Fruit fly (Drosophila melanogaster) whole organism, embryonic: Measurements from ENCODE around the gene RpS28b.
A peak's percentile ranks its signal among the peaks of the same experiment; 100 is the strongest.

Experiments used
- ATbp ChIP-seq: fragments of 200-800 bp; sonication (Bioruptor generic); optimal IDR thresholded peaks from 2 replicates; lab custom pipeline; 2017; ENCODE audit warnings: missing biosample characterization, mild to moderate bottlenecking, missing genetic modification characterization, missing genetic modification reagents
- Abd-B ChIP-seq: fragments of 200-800 bp; sonication (Bioruptor generic); optimal IDR thresholded peaks from 2 replicates; lab custom pipeline; 2018; ENCODE audit warnings: missing biosample characterization, mild to moderate bottlenecking, missing genetic modification characterization, moderate library complexity
- Ada2b ChIP-seq: fragments of 200-800 bp; sonication (Bioruptor generic); IDR thresholded peaks from 2 replicates; pipeline ENCODE4 v1.3.6; 2022; ENCODE audit warnings: missing biosample characterization, missing genetic modification characterization
- Bdp1 ChIP-seq: fragments of 200-800 bp; sonication (Bioruptor generic); optimal IDR thresholded peaks from 3 replicates; lab custom pipeline; 2016; ENCODE audit warnings: missing biosample characterization, missing genetic modification characterization
- CG10366 ChIP-seq: fragments of 200-800 bp; sonication (Bioruptor generic); IDR thresholded peaks from 2 replicates; pipeline ENCODE4 v1.3.6; 2022; ENCODE audit warnings: missing biosample characterization, missing genetic modification characterization
- CG12659 ChIP-seq: fragments of 200-800 bp; sonication (Bioruptor generic); optimal IDR thresholded peaks from 3 replicates; lab custom pipeline; 2017; ENCODE audit warnings: mild to moderate bottlenecking, missing biosample characterization, missing genetic modification reagents, missing genetic modification characterization
- CG13287 ChIP-seq: fragments of 200-800 bp; sonication (Bioruptor generic); IDR thresholded peaks from 2 replicates; pipeline ENCODE4 v1.3.6; 2022; ENCODE audit warnings: missing biosample characterization, missing genetic modification characterization; ENCODE audit not compliant: partially characterized antibody
- CG13894 ChIP-seq: fragments of 200-800 bp; sonication (Bioruptor generic); optimal IDR thresholded peaks from 3 replicates; lab custom pipeline; 2018; ENCODE audit warnings: missing biosample characterization, mild to moderate bottlenecking, missing genetic modification characterization, moderate library complexity
- CG14667 ChIP-seq: fragments of 200-800 bp; sonication (Bioruptor generic); IDR thresholded peaks from 2 replicates; pipeline ENCODE4 v1.3.6; 2022; ENCODE audit warnings: missing biosample characterization, missing genetic modification characterization
- CG17361 ChIP-seq: fragments of 200-800 bp; sonication (Bioruptor generic); IDR thresholded peaks from 3 replicates; pipeline ENCODE4 v1.3.6; 2022; ENCODE audit warnings: missing biosample characterization, missing genetic modification characterization
- CG18476 ChIP-seq: fragments of 200-800 bp; sonication (Bioruptor generic); optimal IDR thresholded peaks from 2 replicates; lab custom pipeline; 2016; ENCODE audit warnings: missing biosample characterization, mild to moderate bottlenecking, missing genetic modification characterization
- CG31224 ChIP-seq: fragments of 200-800 bp; sonication (Bioruptor generic); IDR thresholded peaks from 2 replicates; pipeline ENCODE4 v1.3.6; 2022; ENCODE audit warnings: missing biosample characterization, missing genetic modification characterization
- CG3163 ChIP-seq: fragments of 200-800 bp; sonication (Bioruptor generic); optimal IDR thresholded peaks from 3 replicates; lab custom pipeline; 2016; ENCODE audit warnings: missing biosample characterization, missing genetic modification characterization
- CG33557 ChIP-seq: fragments of 200-800 bp; sonication (Bioruptor generic); optimal IDR thresholded peaks from 2 replicates; lab custom pipeline; 2019; ENCODE audit warnings: missing biosample characterization, mild to moderate bottlenecking, missing genetic modification characterization, moderate library complexity
- CG5245 ChIP-seq: fragments of 200-800 bp; sonication (Bioruptor generic); optimal IDR thresholded peaks from 3 replicates; lab custom pipeline; 2016; ENCODE audit warnings: missing biosample characterization, missing genetic modification characterization
- CG6854 ChIP-seq: fragments of 200-800 bp; sonication (Bioruptor generic); optimal IDR thresholded peaks from 3 replicates; lab custom pipeline; 2017; ENCODE audit warnings: missing biosample characterization, mild to moderate bottlenecking, missing genetic modification characterization
- CG7839 ChIP-seq: fragments of 200-800 bp; sonication (Bioruptor generic); optimal IDR thresholded peaks from 3 replicates; lab custom pipeline; 2018; ENCODE audit warnings: missing biosample characterization, mild to moderate bottlenecking, missing genetic modification characterization, moderate library complexity
- Deaf1 ChIP-seq: fragments of 200-800 bp; optimal IDR thresholded peaks from 3 replicates; lab custom pipeline; 2019; ENCODE audit warnings: missing biosample characterization, mild to moderate bottlenecking, missing genetic modification characterization, moderate library complexity
- H2.0 ChIP-seq: fragments of 200-800 bp; sonication (Bioruptor generic); IDR thresholded peaks from 2 replicates; pipeline ENCODE4 v1.3.6; 2022; ENCODE audit warnings: missing biosample characterization, missing genetic modification characterization
- HLH4C ChIP-seq: fragments of 200-800 bp; sonication (Bioruptor generic); IDR thresholded peaks from 3 replicates; pipeline ENCODE4 v1.3.6; 2022; ENCODE audit warnings: missing biosample characterization, missing genetic modification characterization; ENCODE audit not compliant: partially characterized antibody
- Jarid2 ChIP-seq: fragments of 200-800 bp; sonication (Bioruptor generic); optimal IDR thresholded peaks from 3 replicates; lab custom pipeline; 2017; ENCODE audit warnings: mild to moderate bottlenecking, missing biosample characterization, missing genetic modification reagents, missing genetic modification characterization
- Lim3 ChIP-seq: fragments of 200-800 bp; sonication (Bioruptor generic); IDR thresholded peaks from 2 replicates; pipeline ENCODE4 v1.3.6; 2022; ENCODE audit warnings: missing biosample characterization, missing genetic modification characterization
- MBD-R2 ChIP-seq: fragments of 200-800 bp; sonication (Bioruptor generic); IDR thresholded peaks from 2 replicates; pipeline ENCODE4 v1.3.6; 2022; ENCODE audit warnings: missing biosample characterization, missing genetic modification characterization
- Poxn ChIP-seq: fragments of 200-800 bp; sonication (Bioruptor generic); IDR thresholded peaks from 2 replicates; pipeline ENCODE4 v1.3.6; 2022; ENCODE audit warnings: missing biosample characterization, missing genetic modification characterization
- Stat92E ChIP-seq, 3 experiments: fragments of >200 bp in 2 of 3; fragments of 200-800 bp in 1 of 3; sonication (Bioruptor generic) in 1 of 3; optimal IDR thresholded peaks; 2 replicates each; lab custom pipeline; 2017 to 2019; ENCODE audit warnings: missing biosample characterization in 3 of 3, missing genetic modification characterization in 3 of 3, mild to moderate bottlenecking in 1 of 3, moderate library complexity in 1 of 3
- ac ChIP-seq: fragments of 200-800 bp; sonication (Bioruptor generic); optimal IDR thresholded peaks from 3 replicates; lab custom pipeline; 2017; ENCODE audit warnings: missing biosample characterization, mild to moderate bottlenecking, missing genetic modification characterization
- amos ChIP-seq: fragments of 200-800 bp; sonication (Bioruptor generic); IDR thresholded peaks from 2 replicates; pipeline ENCODE4 v1.3.6; 2022; ENCODE audit warnings: missing biosample characterization, missing genetic modification characterization; ENCODE audit not compliant: partially characterized antibody
- bab2 ChIP-seq: fragments of 200-800 bp; sonication (Bioruptor generic); optimal IDR thresholded peaks from 2 replicates; lab custom pipeline; 2016; ENCODE audit warnings: missing biosample characterization, missing genetic modification characterization
- cg ChIP-seq: fragments of 200-800 bp; sonication (Bioruptor generic); optimal IDR thresholded peaks from 3 replicates; lab custom pipeline; 2019; ENCODE audit warnings: missing biosample characterization, mild to moderate bottlenecking, missing genetic modification characterization, moderate library complexity
- chif ChIP-seq, 2 experiments: fragments of 200-800 bp; sonication (Bioruptor generic); optimal IDR thresholded peaks; 3 replicates each; lab custom pipeline; 2016; ENCODE audit warnings: missing biosample characterization in 2 of 2, missing genetic modification characterization in 2 of 2
- chn ChIP-seq: fragments of 200-800 bp; sonication (Bioruptor generic); optimal IDR thresholded peaks from 2 replicates; lab custom pipeline; 2016; ENCODE audit warnings: missing biosample characterization, missing genetic modification characterization
- ci ChIP-seq: fragments of 200-800 bp; sonication (Bioruptor generic); IDR thresholded peaks from 3 replicates; pipeline ENCODE4 v1.3.6; 2022; ENCODE audit warnings: missing biosample characterization, missing genetic modification characterization
- emc ChIP-seq: fragments of 200-800 bp; sonication (Bioruptor generic); optimal IDR thresholded peaks from 2 replicates; lab custom pipeline; 2016; ENCODE audit warnings: missing biosample characterization, missing genetic modification characterization
- ewg ChIP-seq: fragments of 200-800 bp; sonication (Bioruptor generic); optimal IDR thresholded peaks from 3 replicates; lab custom pipeline; 2017; ENCODE audit warnings: mild to moderate bottlenecking, missing biosample characterization, missing genetic modification reagents, missing genetic modification characterization
- gcm ChIP-seq: fragments of 200-800 bp; sonication (Bioruptor generic); optimal IDR thresholded peaks from 2 replicates; lab custom pipeline; 2019; ENCODE audit warnings: missing biosample characterization, mild to moderate bottlenecking, missing genetic modification characterization, moderate library complexity
- gro ChIP-seq: fragments of 200-800 bp; sonication (Bioruptor generic); optimal IDR thresholded peaks from 2 replicates; lab custom pipeline; 2016; ENCODE audit warnings: missing biosample characterization, missing genetic modification characterization
- inv ChIP-seq: fragments of 200-800 bp; sonication (Bioruptor generic); IDR thresholded peaks from 2 replicates; pipeline ENCODE4 v1.3.6; 2022; ENCODE audit warnings: missing biosample characterization, missing genetic modification characterization; ENCODE audit not compliant: partially characterized antibody
- klu ChIP-seq: fragments of 200-800 bp; sonication (Bioruptor generic); IDR thresholded peaks from 2 replicates; pipeline ENCODE4 v1.3.6; 2022; ENCODE audit warnings: missing biosample characterization, missing genetic modification characterization
- maf-S ChIP-seq: fragments of 200-800 bp; sonication (Bioruptor generic); optimal IDR thresholded peaks from 2 replicates; lab custom pipeline; 2016; ENCODE audit warnings: missing biosample characterization, missing genetic modification characterization
- pb ChIP-seq: fragments of 200-800 bp; sonication (Bioruptor generic); optimal IDR thresholded peaks from 3 replicates; lab custom pipeline; 2016; ENCODE audit warnings: missing biosample characterization, missing genetic modification characterization
- peb ChIP-seq: fragments of 200-800 bp; sonication (Bioruptor generic); IDR thresholded peaks from 2 replicates; pipeline ENCODE4 v1.3.6; 2022; ENCODE audit warnings: missing biosample characterization, missing genetic modification characterization
- phol ChIP-seq: fragments of 200-800 bp; sonication (Bioruptor generic); optimal IDR thresholded peaks from 3 replicates; lab custom pipeline; 2018; ENCODE audit warnings: missing biosample characterization, mild to moderate bottlenecking, missing genetic modification characterization, moderate library complexity
- ro ChIP-seq: fragments of 200-800 bp; sonication (Bioruptor generic); IDR thresholded peaks from 2 replicates; pipeline ENCODE4 v1.3.6; 2022; ENCODE audit warnings: missing biosample characterization, missing genetic modification characterization
- sima ChIP-seq: fragments of 200-800 bp; sonication (Bioruptor generic); optimal IDR thresholded peaks from 2 replicates; lab custom pipeline; 2016; ENCODE audit warnings: missing biosample characterization, missing genetic modification characterization
- slbo ChIP-seq: fragments of 200-800 bp; sonication (Bioruptor generic); IDR thresholded peaks from 2 replicates; pipeline ENCODE4 v1.3.6; 2022; ENCODE audit warnings: missing biosample characterization, missing genetic modification characterization
- tna ChIP-seq: fragments of 200-800 bp; sonication (Bioruptor generic); IDR thresholded peaks from 2 replicates; pipeline ENCODE4 v1.3.6; 2022; ENCODE audit warnings: missing biosample characterization, missing genetic modification characterization; ENCODE audit not compliant: partially characterized antibody
- toy ChIP-seq: fragments of 200-800 bp; sonication (Bioruptor generic); IDR thresholded peaks from 2 replicates; pipeline ENCODE4 v1.3.6; 2022; ENCODE audit warnings: missing biosample characterization, missing genetic modification characterization
- ttk ChIP-seq: fragments of 200-800 bp; sonication (Bioruptor generic); IDR thresholded peaks from 2 replicates; pipeline ENCODE4 v2.1.2; 2022; ENCODE audit warnings: missing biosample characterization, missing genetic modification characterization
- unpg ChIP-seq: fragments of 200-800 bp; sonication (Bioruptor generic); optimal IDR thresholded peaks from 3 replicates; lab custom pipeline; 2018; ENCODE audit warnings: missing biosample characterization, mild to moderate bottlenecking, missing genetic modification characterization, moderate library complexity

RpS28b gene

dm6 chrX:9583440-9584103 is 29.1 kb downstream of the RpS28b start (continued):
- TF ChIP-seq emc (peak; percentile 6), peb (peak; percentile 85), pb (GFP tag; lab: Kevin White, UChicago) (peak; percentile 23), CG31224 (GFP tag; lab: Robert Waterston, UW) (peak; percentile 83), amos (GFP tag; lab: Robert Waterston, UW) (no peak), klu (peak; percentile 87), CG18476 (peak; percentile 90), inv (no peak), Poxn (peak; percentile 83), phol (tag; lab: Kevin White, UChicago) (peak; percentile 93), Abd-B (GFP tag; lab: Kevin White, UChicago) (peak; percentile 85), tna (no peak), Stat92E (GFP tag; optimal IDR thresholded peaks at IDR 0.05; lab: Kevin White, UChicago) (no peak), ac (GFP tag; lab: Kevin White, UChicago) (peak; percentile 58), maf-S (peak; percentile 54), CG5245 (GFP tag; lab: Kevin White, UChicago) (peak; percentile 72), HLH4C (no peak), CG13287 (no peak), bab2 (peak; percentile 65), chn (GFP tag; lab: Kevin White, UChicago) (peak; percentile 57), CG33557 (GFP tag; lab: Kevin White, UChicago) (peak; percentile 89), sima (no peak), H2.0 (GFP tag; lab: Robert Waterston, UW) (peak; percentile 89), CG3163 (GFP tag; lab: Kevin White, UChicago) (no peak), cg (GFP tag; lab: Kevin White, UChicago) (peak; percentile 47), Lim3 (GFP tag; lab: Robert Waterston, UW) (peak; percentile 78), CG12659 (GFP tag; lab: Kevin White, UChicago) (peak; percentile 97), Deaf1 (tag; lab: Kevin White, UChicago) (peak; percentile 74), ATbp (GFP tag; lab: Kevin White, UChicago) (peak; percentile 96), CG6854 (peak; percentile 94), ttk (GFP tag; lab: Robert Waterston, UW) (peak; percentile 88), ro (GFP tag; lab: Robert Waterston, UW) (peak; percentile 86), slbo (peak; percentile 95), Bdp1 (GFP tag; lab: Kevin White, UChicago) (peak; percentile 59), CG10366 (GFP tag; lab: Robert Waterston, UW) (peak; percentile 94), Jarid2 (GFP tag; lab: Kevin White, UChicago) (peak; percentile 86), Ada2b (peak; percentile 89), toy (GFP tag; lab: Robert Waterston, UW) (peak; percentile 87), MBD-R2 (GFP tag; lab: Robert Waterston, UW) (peak; percentile 79), CG17361 (GFP tag; lab: Robert Waterston, UW) (peak; percentile 94), chif (GFP tag; optimal IDR thresholded peaks at IDR 0.05; lab: Kevin White, UChicago) (peak; percentile 56 to 63), ci (GFP tag; lab: Robert Waterston, UW) (peak; percentile 95), CG13894 (tag; lab: Kevin White, UChicago) (peak; percentile 91), gro (GFP tag; lab: Kevin White, UChicago) (no peak), CG7839 (peak; percentile 96), unpg (GFP tag; lab: Kevin White, UChicago) (peak; percentile 94), ewg (GFP tag; lab: Kevin White, UChicago) (peak; percentile 87), gcm (GFP tag; lab: Kevin White, UChicago) (peak; percentile 93), CG14667 (GFP tag; lab: Robert Waterston, UW) (peak; percentile 79)
